2 worm cellular contexts compared by ENCODE assay signal in genomic region chrIII:6287195-6287594, ce11.
TF ChIP-seq lines count a peak whose summit lies in the region.

F47D12.6 (minus strand) TSS chrIII:6287295.

TF ChIP-seq in whole organism, L2 larva, 48 proteins besides CTCF, POLR2A, EP300 and RAD21:
- TF ChIP-seq aly-2 (tag; optimal IDR thresholded peaks at IDR 0.05; lab: Kevin White, UChicago) = no peak
- no peak for TF ChIP-seq Y55F3AM.14 (GFP tag; optimal IDR thresholded peaks at IDR 0.05; lab: Kevin White, UChicago)
- no peak for TF ChIP-seq nhr-10 (tag; optimal IDR thresholded peaks at IDR 0.05; lab: Kevin White, UChicago)
- no peak for TF ChIP-seq ama-1 (optimal IDR thresholded peaks at IDR 0.05; lab: Kevin White, UChicago)
- no peak for TF ChIP-seq unc-55 (GFP tag; optimal IDR thresholded peaks at IDR 0.05; lab: Kevin White, UChicago)
- no peak for TF ChIP-seq lin-11 (tag; optimal IDR thresholded peaks at IDR 0.05; lab: Kevin White, UChicago)
- TF ChIP-seq sem-4 (tag; optimal IDR thresholded peaks at IDR 0.05; lab: Kevin White, UChicago) = no peak
- peak; percentile 41 for TF ChIP-seq fos-1 (tag; optimal IDR thresholded peaks at IDR 0.05; lab: Kevin White, UChicago)
TF ChIP-seq in whole organism, L2 larva: peak in this region for 1.

TF ChIP-seq in whole organism, young adult, 124 proteins besides CTCF, POLR2A, EP300 and RAD21:
- TF ChIP-seq nhr-80 (tag; optimal IDR thresholded peaks at IDR 0.05; lab: Kevin White, UChicago) = peak; percentile 0
- TF ChIP-seq pbrm-1 (GFP tag; IDR thresholded peaks at IDR 0.05; lab: Robert Waterston, UW) = no peak
